Worm (Caenorhabditis elegans): ENCODE results near the gene R01E6.7.

ce11 chrX:13603826-13604225, 34.1 kb upstream of the R01E6.7 start, which contains the start of gene F54B11.8:
- TF ChIP-seq ama-1 (optimal IDR thresholded peaks at IDR 0.05) (no peak), tbx-11 (GFP tag; IDR thresholded peaks at IDR 0.05) (no peak)

Data from whole organism, early embryonic.